Fruit fly (Drosophila melanogaster): Measurements from ENCODE around the gene CG4928.

DNA sequence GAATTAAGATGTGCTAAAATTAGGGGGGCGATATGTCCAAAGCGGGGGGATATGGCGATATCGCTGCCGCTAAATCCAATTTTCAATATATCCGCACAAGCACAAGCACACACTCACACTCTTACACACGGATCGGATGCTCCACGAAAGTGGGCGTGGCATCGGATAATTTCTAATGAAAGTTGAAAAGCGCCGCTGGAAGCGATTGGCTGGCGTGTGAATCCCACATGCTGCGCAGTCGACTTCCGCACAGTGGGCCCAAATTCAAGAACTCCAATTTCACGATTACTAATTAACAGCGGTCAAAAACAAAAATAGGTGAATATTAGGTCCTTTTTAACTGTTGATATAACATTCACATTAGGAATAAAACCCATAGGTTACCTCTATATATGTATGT, 1.0 kb upstream of the CG4928 start:
- TF ChIP-seq psq (GFP tag; optimal IDR thresholded peaks at IDR 0.05) (no peak), fru (GFP tag; optimal IDR thresholded peaks at IDR 0.05) (no peak), Hr83 (GFP tag; optimal IDR thresholded peaks at IDR 0.05; ENCODE audit: poor library complexity, severe bottlenecking) (no peak), foxo (GFP tag; optimal IDR thresholded peaks at IDR 0.05) (no peak), Abd-B (GFP tag; optimal IDR thresholded peaks at IDR 0.05) (no peak), Dfd (GFP tag; optimal IDR thresholded peaks at IDR 0.05) (no peak), jim (GFP tag; optimal IDR thresholded peaks at IDR 0.05) (no peak), Myc (optimal IDR thresholded peaks at IDR 0.05) (no peak), Hr78 (GFP tag; optimal IDR thresholded peaks at IDR 0.05) (no peak), Vsx2 (GFP tag; optimal IDR thresholded peaks at IDR 0.05; ENCODE audit: partially characterized antibody) (no peak)
